Fruit fly (Drosophila melanogaster): ENCODE measurements around the gene CG42505.

Gene CG42505

DNA sequence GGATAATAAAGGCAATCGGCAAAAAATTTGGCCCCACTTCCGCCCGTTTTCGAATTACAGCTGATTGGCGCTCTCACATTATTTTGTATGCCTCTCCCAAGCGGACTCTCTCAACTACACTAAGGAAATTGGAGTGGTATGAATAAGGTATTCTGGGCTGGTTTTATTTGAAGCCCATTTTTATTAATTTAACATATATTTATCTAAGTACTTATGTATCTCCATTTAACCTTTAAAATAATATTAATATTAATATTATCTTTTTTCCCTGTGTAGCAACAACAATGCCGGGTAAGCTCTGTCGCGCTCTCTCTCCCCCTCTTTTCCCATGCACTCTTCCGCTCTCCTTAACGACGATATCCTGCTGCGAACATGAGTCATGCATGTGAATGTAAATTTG is 47.4 kb upstream of the CG42505 start (continued):
- TF ChIP-seq CG11696 (GFP tag; IDR thresholded peaks at IDR 0.05) (peak; percentile 58), Side (GFP tag; optimal IDR thresholded peaks at IDR 0.05) (no peak), cwo (GFP tag; optimal IDR thresholded peaks at IDR 0.05) (peak; percentile 80), CG15073 (GFP tag; optimal IDR thresholded peaks at IDR 0.05) (no peak), maf-S (GFP tag; optimal IDR thresholded peaks at IDR 0.05) (no peak), fd3F (GFP tag; optimal IDR thresholded peaks at IDR 0.05) (peak; percentile 60), CG31441 (GFP tag; IDR thresholded peaks at IDR 0.05) (peak; percentile 79), grau (tag; optimal IDR thresholded peaks at IDR 0.05) (peak; percentile 79), ro (GFP tag; IDR thresholded peaks at IDR 0.05) (0 out of 2 replicates have a peak, but pooled peaks have one; percentile 34), CG18011 (GFP tag; optimal IDR thresholded peaks at IDR 0.05) (peak; percentile 24), corto (GFP tag; optimal IDR thresholded peaks at IDR 0.05) (no peak), Nf-YA (GFP tag; IDR thresholded peaks at IDR 0.05) (peak; percentile 65; the same call in 1 of the 2 replicates), az2 (GFP tag; optimal IDR thresholded peaks at IDR 0.05) (peak; percentile 52), CG18262 (tag; optimal IDR thresholded peaks at IDR 0.05) (no peak), CG12299 (tag; optimal IDR thresholded peaks at IDR 0.05) (peak; percentile 53), dimm (GFP tag; IDR thresholded peaks at IDR 0.05) (peak; percentile 65), CG15011 (GFP tag; optimal IDR thresholded peaks at IDR 0.05) (peak; percentile 57), CG4404 (GFP tag; IDR thresholded peaks at IDR 0.05) (peak; percentile 45; the same call in 1 of the 2 replicates), CG14050 (GFP tag; IDR thresholded peaks at IDR 0.05) (peak; percentile 74), CG16815 (GFP tag; optimal IDR thresholded peaks at IDR 0.05) (peak; percentile 42), Usf (GFP tag; optimal IDR thresholded peaks at IDR 0.05) (no peak), ab (GFP tag; optimal IDR thresholded peaks at IDR 0.05) (no peak), Bdp1 (GFP tag; optimal IDR thresholded peaks at IDR 0.05) (no peak), MTF-1 (GFP tag; optimal IDR thresholded peaks at IDR 0.05; ENCODE audit: borderline replicate concordance) (peak; percentile 42), fd102C (GFP tag; optimal IDR thresholded peaks at IDR 0.05) (no peak), Chrac-16 (GFP tag; optimal IDR thresholded peaks at IDR 0.05) (peak; percentile 20), CoRest (tag; optimal IDR thresholded peaks at IDR 0.05) (peak; percentile 83), gce (GFP tag; IDR thresholded peaks at IDR 0.05) (peak; percentile 71; the same call in 2 of the 3 replicates), CG15514 (GFP tag; optimal IDR thresholded peaks at IDR 0.05) (peak; percentile 77), CG17612 (GFP tag; IDR thresholded peaks at IDR 0.05) (0 out of 2 replicates have a peak, but pooled peaks have one; percentile 21), chif (GFP tag; optimal IDR thresholded peaks at IDR 0.05) (no peak), disco-r (GFP tag; optimal IDR thresholded peaks at IDR 0.05) (no peak), CG34224 (GFP tag; IDR thresholded peaks at IDR 0.05; ENCODE audit: partially characterized antibody) (no peak), zen (tag; optimal IDR thresholded peaks at IDR 0.05) (no peak), yki (optimal IDR thresholded peaks at IDR 0.05) (no peak), Hmx (GFP tag; optimal IDR thresholded peaks at IDR 0.05) (no peak), CG31365 (tag; optimal IDR thresholded peaks at IDR 0.05) (no peak), fu2 (GFP tag; optimal IDR thresholded peaks at IDR 0.05) (no peak), CG10959 (GFP tag; IDR thresholded peaks at IDR 0.05) (no peak), HLH3B (GFP tag; IDR thresholded peaks at IDR 0.05) (peak; percentile 86; the same call in 1 of the 2 replicates), bbx (GFP tag; IDR thresholded peaks at IDR 0.05; ENCODE audit: partially characterized antibody) (no peak), Scr (GFP tag; IDR thresholded peaks at IDR 0.05; ENCODE audit: partially characterized antibody) (no peak), CG32767 (GFP tag; IDR thresholded peaks at IDR 0.05) (peak; percentile 40; the same call in 1 of the 2 replicates), ac (GFP tag; optimal IDR thresholded peaks at IDR 0.05) (no peak), CG6654 (GFP tag; optimal IDR thresholded peaks at IDR 0.05) (peak; percentile 25), inv (GFP tag; IDR thresholded peaks at IDR 0.05; ENCODE audit: partially characterized antibody) (no peak), CG7963 (GFP tag; IDR thresholded peaks at IDR 0.05; ENCODE audit: partially characterized antibody) (no peak), gfzf (GFP tag; optimal IDR thresholded peaks at IDR 0.05) (no peak), bcd (GFP tag; optimal IDR thresholded peaks at IDR 0.05) (peak; percentile 63), gcm (GFP tag; optimal IDR thresholded peaks at IDR 0.05) (no peak), Dp (GFP tag; optimal IDR thresholded peaks at IDR 0.05) (no peak)

Measured in whole organism, embryonic.